Worm (Caenorhabditis elegans) whole organism, L3 larva: Measurements from ENCODE around the gene agt-1.

Source experiments
- R02D3.7 ChIP-seq: fragments of 150-350 bp; optimal IDR thresholded peaks from 2 replicates; lab custom pipeline; 2014; ENCODE audit warnings: missing biosample characterization, missing genetic modification characterization
- ZK546.5 ChIP-seq: sonication (generic microtip); optimal IDR thresholded peaks from 2 replicates; lab custom pipeline; 2017; ENCODE audit warnings: missing biosample characterization, missing genetic modification characterization
- aly-2 ChIP-seq: fragments of 150-350 bp; optimal IDR thresholded peaks from 2 replicates; lab custom pipeline; 2014; ENCODE audit warnings: missing biosample characterization, missing genetic modification characterization
- ama-1 ChIP-seq: fragments of 150-350 bp; optimal IDR thresholded peaks from 2 replicates; lab custom pipeline; 2018
- ceh-16 ChIP-seq: sonication (generic microtip); optimal IDR thresholded peaks from 2 replicates; lab custom pipeline; 2017; ENCODE audit warnings: missing biosample characterization, missing genetic modification characterization
- ceh-28 ChIP-seq: fragments of 150-350 bp; optimal IDR thresholded peaks from 2 replicates; lab custom pipeline; 2014; ENCODE audit warnings: missing biosample characterization, missing genetic modification reagents, missing genetic modification characterization
- ceh-82 ChIP-seq: fragments of 150-350 bp; optimal IDR thresholded peaks from 2 replicates; lab custom pipeline; 2014; ENCODE audit warnings: missing biosample characterization, missing genetic modification characterization
- ceh-9 ChIP-seq: sonication (generic microtip); optimal IDR thresholded peaks from 2 replicates; lab custom pipeline; 2018; ENCODE audit warnings: missing biosample characterization, missing genetic modification characterization
- egl-27 ChIP-seq: sonication (generic microtip); optimal IDR thresholded peaks from 4 replicates; lab custom pipeline; 2017; ENCODE audit warnings: missing biosample characterization, missing genetic modification reagents, missing genetic modification characterization
- egl-5 ChIP-seq: fragments of 150-350 bp; optimal IDR thresholded peaks from 2 replicates; lab custom pipeline; 2017; ENCODE audit warnings: missing biosample characterization, missing genetic modification reagents, missing genetic modification characterization, inconsistent platforms
- elt-1 ChIP-seq: fragments of 150-350 bp; optimal IDR thresholded peaks from 2 replicates; lab custom pipeline; 2014; ENCODE audit warnings: missing biosample characterization, missing genetic modification characterization
- elt-2 ChIP-seq: sonication (generic microtip); optimal IDR thresholded peaks from 2 replicates; lab custom pipeline; 2016; ENCODE audit warnings: missing genetic modification reagents, mild to moderate bottlenecking, missing genetic modification characterization, missing compliant biosample characterization
- elt-3 ChIP-seq, 3 experiments: fragments of 150-350 bp in 1 of 3; sonication (generic microtip) in 2 of 3; optimal IDR thresholded peaks; 2 replicates in 2 of 3; 4 replicates in 1 of 3; lab custom pipeline; 2014 to 2017; ENCODE audit warnings: missing biosample characterization in 3 of 3, missing genetic modification characterization in 3 of 3
- eor-1 ChIP-seq, 2 experiments: fragments of 150-350 bp; optimal IDR thresholded peaks; 2 replicates each; lab custom pipeline; 2014 to 2018; ENCODE audit warnings: missing biosample characterization in 2 of 2, missing genetic modification characterization in 2 of 2
- fkh-10 ChIP-seq: sonication (generic microtip); optimal IDR thresholded peaks from 2 replicates; lab custom pipeline; 2017; ENCODE audit warnings: missing biosample characterization, missing genetic modification reagents, missing genetic modification characterization
- fkh-2 ChIP-seq: fragments of 150-350 bp; optimal IDR thresholded peaks from 2 replicates; lab custom pipeline; 2014; ENCODE audit warnings: missing biosample characterization, missing genetic modification reagents, missing genetic modification characterization
- fos-1 ChIP-seq: fragments of 150-350 bp; optimal IDR thresholded peaks from 2 replicates; lab custom pipeline; 2014; ENCODE audit warnings: missing biosample characterization, missing genetic modification characterization
- hmg-11 ChIP-seq: sonication (generic microtip); optimal IDR thresholded peaks from 2 replicates; lab custom pipeline; 2016; ENCODE audit warnings: missing genetic modification characterization, missing compliant biosample characterization
- jun-1 ChIP-seq: fragments of 150-350 bp; optimal IDR thresholded peaks from 2 replicates; lab custom pipeline; 2014; ENCODE audit warnings: missing biosample characterization, missing genetic modification reagents, missing genetic modification characterization
- lin-15B ChIP-seq: fragments of 150-350 bp; optimal IDR thresholded peaks from 2 replicates; lab custom pipeline; 2014; ENCODE audit warnings: missing biosample characterization, missing genetic modification characterization
- lin-39 ChIP-seq: fragments of 150-350 bp; optimal IDR thresholded peaks from 2 replicates; lab custom pipeline; 2018; ENCODE audit warnings: missing biosample characterization, missing genetic modification reagents, missing genetic modification characterization
- lsy-12 ChIP-seq: sonication (generic microtip); optimal IDR thresholded peaks from 2 replicates; lab custom pipeline; 2016; ENCODE audit warnings: mild to moderate bottlenecking, missing genetic modification characterization, missing compliant biosample characterization
- mdl-1 ChIP-seq: fragments of 150-350 bp; optimal IDR thresholded peaks from 2 replicates; lab custom pipeline; 2014; ENCODE audit warnings: missing biosample characterization, missing genetic modification characterization
- mml-1 ChIP-seq: fragments of 150-350 bp; sonication (generic microtip); optimal IDR thresholded peaks from 3 replicates; lab custom pipeline; 2014; ENCODE audit warnings: missing biosample characterization, missing genetic modification characterization
- nfya-1 ChIP-seq: sonication (generic microtip); optimal IDR thresholded peaks from 2 replicates; lab custom pipeline; 2017; ENCODE audit warnings: missing genetic modification characterization, mild to moderate bottlenecking, missing compliant biosample characterization, antibody characterized with exemption, moderate library complexity; ENCODE audit not compliant: insufficient read depth
- nhr-11 ChIP-seq: fragments of 150-350 bp; optimal IDR thresholded peaks from 2 replicates; lab custom pipeline; 2014; ENCODE audit warnings: missing biosample characterization, missing genetic modification characterization
- nhr-12 ChIP-seq: fragments of 150-350 bp; optimal IDR thresholded peaks from 2 replicates; lab custom pipeline; 2014; ENCODE audit warnings: missing biosample characterization, missing genetic modification characterization
- nhr-23 ChIP-seq: fragments of 150-350 bp; optimal IDR thresholded peaks from 2 replicates; lab custom pipeline; 2014; ENCODE audit warnings: missing biosample characterization, missing genetic modification reagents, missing genetic modification characterization
- nhr-237 ChIP-seq: fragments of 150-350 bp; optimal IDR thresholded peaks from 2 replicates; lab custom pipeline; 2014; ENCODE audit warnings: missing biosample characterization, missing genetic modification characterization
- nhr-25 ChIP-seq: sonication (generic microtip); optimal IDR thresholded peaks from 2 replicates; lab custom pipeline; 2017; ENCODE audit warnings: missing biosample characterization, missing genetic modification characterization
- nhr-28 ChIP-seq: fragments of 150-350 bp; optimal IDR thresholded peaks from 2 replicates; lab custom pipeline; 2014; ENCODE audit warnings: missing biosample characterization, missing genetic modification characterization
- nhr-43 ChIP-seq: sonication (generic microtip); optimal IDR thresholded peaks from 2 replicates; lab custom pipeline; 2016; ENCODE audit warnings: mild to moderate bottlenecking, missing genetic modification characterization, missing compliant biosample characterization; ENCODE audit not compliant: poor library complexity, severe bottlenecking
- nhr-67 ChIP-seq: fragments of 150-350 bp; optimal IDR thresholded peaks from 2 replicates; lab custom pipeline; 2014; ENCODE audit warnings: missing biosample characterization, missing genetic modification characterization
- nhr-76 ChIP-seq: fragments of 150-350 bp; sonication (generic microtip); optimal IDR thresholded peaks from 5 replicates; lab custom pipeline; 2014; ENCODE audit warnings: missing biosample characterization, missing genetic modification characterization
- pha-4 ChIP-seq: fragments of 150-350 bp; optimal IDR thresholded peaks from 2 replicates; lab custom pipeline; 2014; ENCODE audit warnings: missing biosample characterization, missing genetic modification reagents, missing genetic modification characterization
- pqm-1 ChIP-seq: fragments of 150-350 bp; optimal IDR thresholded peaks from 2 replicates; lab custom pipeline; 2017; ENCODE audit warnings: missing biosample characterization, missing genetic modification characterization, inconsistent platforms
- sea-2 ChIP-seq: fragments of 150-350 bp; sonication (generic microtip); optimal IDR thresholded peaks from 4 replicates; lab custom pipeline; 2014; ENCODE audit warnings: missing biosample characterization, missing genetic modification reagents, missing genetic modification characterization
- skn-1 ChIP-seq: fragments of 150-350 bp; optimal IDR thresholded peaks from 2 replicates; lab custom pipeline; 2014; ENCODE audit warnings: missing biosample characterization, missing genetic modification characterization
- snpc-4 ChIP-seq: fragments of 150-350 bp; optimal IDR thresholded peaks from 2 replicates; lab custom pipeline; 2014; ENCODE audit warnings: missing biosample characterization, missing genetic modification characterization
- tbx-2 ChIP-seq: sonication (generic microtip); optimal IDR thresholded peaks from 2 replicates; lab custom pipeline; 2016; ENCODE audit warnings: mild to moderate bottlenecking, missing genetic modification characterization, missing compliant biosample characterization
- unc-39 ChIP-seq: sonication (generic microtip); optimal IDR thresholded peaks from 4 replicates; lab custom pipeline; 2017; ENCODE audit warnings: missing biosample characterization, missing genetic modification characterization
- unc-62 ChIP-seq: fragments of 150-350 bp; sonication (generic microtip); optimal IDR thresholded peaks from 4 replicates; lab custom pipeline; 2014; ENCODE audit warnings: missing biosample characterization, missing genetic modification reagents, missing genetic modification characterization
- zag-1 ChIP-seq: fragments of 150-350 bp; optimal IDR thresholded peaks from 2 replicates; lab custom pipeline; 2014; ENCODE audit warnings: missing biosample characterization, missing genetic modification characterization
- ztf-11 ChIP-seq: fragments of 150-350 bp; optimal IDR thresholded peaks from 2 replicates; lab custom pipeline; 2014; ENCODE audit warnings: missing biosample characterization, missing genetic modification characterization
- ztf-4 ChIP-seq: fragments of 150-350 bp; optimal IDR thresholded peaks from 2 replicates; lab custom pipeline; 2014; ENCODE audit warnings: missing biosample characterization, missing genetic modification characterization

The agt-1 gene

ce11 chrIV:13396375-13396774 lies 27.2 kb upstream of the agt-1 start:
- TF ChIP-seq sea-2 (GFP tag; lab: Kevin White, UChicago) (no peak), elt-2 (peak; percentile 90), ama-1 (no peak), ZK546.5 (no peak), pha-4 (tag; lab: Kevin White, UChicago) (peak; percentile 78), elt-1 (no peak), elt-3 (tag; optimal IDR thresholded peaks at IDR 0.05; lab: Kevin White, UChicago) (peak in 1 of 3 experiments; percentile 15), nfya-1 (no peak), nhr-237 (no peak), skn-1 (tag; lab: Kevin White, UChicago) (peak; percentile 73), lin-39 (tag; lab: Kevin White, UChicago) (no peak), pqm-1 (peak; percentile 91), ztf-11 (tag; lab: Kevin White, UChicago) (no peak), eor-1 (tag; optimal IDR thresholded peaks at IDR 0.05; lab: Kevin White, UChicago) (no peak), nhr-43 (peak; percentile 8), egl-27 (no peak)

- TF ChIP-seq nhr-11 (tag; lab: Kevin White, UChicago) (peak; percentile 59), fkh-10 (GFP tag; lab: Kevin White, UChicago) (peak; percentile 70), ceh-82 (tag; lab: Kevin White, UChicago) (no peak), pha-4 (tag; lab: Kevin White, UChicago) (peak; percentile 81), unc-39 (peak; percentile 36), ztf-11 (tag; lab: Kevin White, UChicago) (no peak), egl-5 (tag; lab: Kevin White, UChicago) (peak; percentile 25), fos-1 (tag; lab: Kevin White, UChicago) (peak; percentile 18), nhr-23 (tag; lab: Kevin White, UChicago) (peak; percentile 82), nhr-12 (tag; lab: Kevin White, UChicago) (no peak), elt-3 (tag; optimal IDR thresholded peaks at IDR 0.05; lab: Kevin White, UChicago) (peak in 1 of 3 experiments; percentile 54), nhr-25 (peak; percentile 90), nfya-1 (peak; percentile 91), nhr-67 (tag; lab: Kevin White, UChicago) (no peak), unc-62 (peak; percentile 81), nhr-43 (peak; percentile 93), ceh-9 (tag; lab: Kevin White, UChicago) (no peak), ceh-16 (tag; lab: Kevin White, UChicago) (no peak), mdl-1 (tag; lab: Kevin White, UChicago) (peak; percentile 63), egl-27 (peak; percentile 66), eor-1 (tag; optimal IDR thresholded peaks at IDR 0.05; lab: Kevin White, UChicago) (no peak), aly-2 (tag; lab: Kevin White, UChicago) (no peak), snpc-4 (peak; percentile 5), jun-1 (peak; percentile 87), R02D3.7 (tag; lab: Kevin White, UChicago) (peak; percentile 66), skn-1 (tag; lab: Kevin White, UChicago) (peak; percentile 6), elt-2 (peak; percentile 91), mml-1 (peak; percentile 100), pqm-1 (peak; percentile 65), ceh-28 (peak; percentile 65), lsy-12 (peak; percentile 59), ztf-4 (tag; lab: Kevin White, UChicago) (peak; percentile 38), lin-39 (tag; lab: Kevin White, UChicago) (peak; percentile 95), lin-15B (tag; lab: Kevin White, UChicago) (peak; percentile 45), tbx-2 (tag; lab: Kevin White, UChicago) (peak; percentile 73), nhr-237 (no peak), elt-1 (peak; percentile 62), ama-1 (no peak), sea-2 (GFP tag; lab: Kevin White, UChicago) (no peak), hmg-11 (tag; lab: Kevin White, UChicago) (peak; percentile 95), nhr-76 (tag; lab: Kevin White, UChicago) (no peak), zag-1 (tag; lab: Kevin White, UChicago) (no peak), nhr-28 (tag; lab: Kevin White, UChicago) (no peak), fkh-2 (no peak)
Observed at ce11 chrIV:13395255-13395654, 26.0 kb upstream of the agt-1 start.
